Worm (Caenorhabditis elegans): Measurements from ENCODE around the gene sre-39.

sre-39 gene

DNA sequence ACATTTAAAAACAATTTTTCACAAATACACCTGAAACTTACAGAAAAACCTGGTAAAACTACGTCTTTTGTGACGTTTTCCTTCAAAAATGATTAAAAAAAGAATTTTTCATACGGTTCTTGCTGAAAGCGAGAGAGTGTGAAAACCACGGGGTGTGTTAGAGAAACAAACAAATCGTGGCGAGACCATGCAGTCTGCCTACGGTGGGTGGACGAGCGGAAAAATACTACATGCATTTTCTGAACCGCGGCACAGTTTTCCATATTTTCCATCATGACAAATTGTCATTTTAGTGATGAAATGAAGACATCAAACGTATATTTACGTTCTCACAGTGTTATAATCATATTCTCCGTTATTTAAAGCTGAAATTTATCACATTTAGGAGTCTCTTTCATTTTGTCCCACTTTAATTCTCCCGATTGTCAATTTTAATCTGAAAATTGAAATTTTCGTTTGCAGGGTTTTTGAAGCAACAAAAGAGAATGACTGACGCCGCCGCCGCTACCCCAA lies 19.4 kb downstream of the sre-39 start, which contains the start of the genes F10G7.9 and tsn-1:
Gene F10G7.9, minus strand, starts transcription at position 127 of the 513 bp plus-strand sequence.
Gene tsn-1, plus strand, starts transcription at position 463 of the 513 bp plus-strand sequence.
- TF ChIP-seq pha-4 (tag; optimal IDR thresholded peaks at IDR 0.05) (peak; percentile 57), lsy-2 (tag; optimal IDR thresholded peaks at IDR 0.05) (peak; percentile 95), mep-1 (tag; optimal IDR thresholded peaks at IDR 0.05) (peak; percentile 8), lin-13 (tag; optimal IDR thresholded peaks at IDR 0.05) (peak; percentile 20), tbx-8 (GFP tag; optimal IDR thresholded peaks at IDR 0.05) (no peak), nhr-12 (tag; optimal IDR thresholded peaks at IDR 0.05) (no peak), flh-1 (GFP tag; optimal IDR thresholded peaks at IDR 0.05) (no peak)

DNA sequence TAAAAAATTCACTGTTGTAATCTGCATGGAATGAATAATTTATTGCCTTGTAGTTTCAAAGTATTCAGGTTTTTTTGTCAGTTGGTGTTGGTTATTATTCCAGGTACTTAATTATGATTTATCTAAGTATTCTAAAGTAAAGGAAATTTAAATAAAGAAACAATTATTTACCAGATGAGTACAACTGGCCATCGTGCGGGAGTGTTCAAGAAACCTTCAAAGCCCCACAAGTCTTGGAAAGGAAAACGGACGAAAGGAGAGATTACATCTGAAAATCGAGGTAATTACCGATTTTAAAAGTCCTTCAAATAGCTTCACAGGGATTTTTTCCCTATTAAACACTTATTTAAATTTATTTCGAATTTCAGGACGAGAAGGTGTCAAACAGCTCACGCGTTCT lies 23.1 kb downstream of the sre-39 start, which contains the start of gene tag-151:
Gene tag-151, plus strand, starts transcription at position 158 of the 400 bp plus-strand sequence.
- TF ChIP-seq lin-13 (tag; optimal IDR thresholded peaks at IDR 0.05) (no peak), ceh-39 (tag; optimal IDR thresholded peaks at IDR 0.05) (no peak), snpc-4 (tag; optimal IDR thresholded peaks at IDR 0.05) (no peak), ces-1 (GFP tag; optimal IDR thresholded peaks at IDR 0.05) (no peak), unc-62 (GFP tag; optimal IDR thresholded peaks at IDR 0.05) (no peak), lsy-2 (tag; optimal IDR thresholded peaks at IDR 0.05) (no peak), sptf-1 (tag; optimal IDR thresholded peaks at IDR 0.05) (no peak), ceh-43 (GFP tag; optimal IDR thresholded peaks at IDR 0.05) (no peak), bed-3 (GFP tag; optimal IDR thresholded peaks at IDR 0.05) (no peak), flh-1 (GFP tag; optimal IDR thresholded peaks at IDR 0.05) (no peak), cnd-1 (tag; optimal IDR thresholded peaks at IDR 0.05) (no peak), nhr-2 (tag; optimal IDR thresholded peaks at IDR 0.05) (no peak), ham-2 (GFP tag; optimal IDR thresholded peaks at IDR 0.05) (no peak), mls-2 (tag; optimal IDR thresholded peaks at IDR 0.05) (no peak)

DNA sequence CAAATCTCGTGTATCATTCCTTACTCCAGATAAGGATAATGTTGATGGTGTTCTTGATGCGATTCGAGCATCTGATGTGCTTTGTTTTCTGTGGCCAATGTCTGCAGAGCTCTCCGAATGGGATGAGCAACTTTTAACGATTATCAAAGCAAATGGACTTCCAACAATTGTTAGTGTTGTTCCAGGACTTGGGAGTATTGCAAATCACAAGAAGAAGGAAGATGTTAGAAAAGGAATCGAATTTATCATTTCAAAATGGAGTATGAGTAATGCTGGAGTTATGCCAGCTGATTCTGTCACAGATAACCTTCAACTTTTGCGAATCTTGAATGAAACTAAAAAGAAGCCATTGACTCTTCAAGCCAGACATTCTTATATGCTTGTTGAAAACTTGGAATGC lies 23.8 kb downstream of the sre-39 start:
- no peak for TF ChIP-seq nhr-28 (tag; optimal IDR thresholded peaks at IDR 0.05)
- TF ChIP-seq ceh-83 (GFP tag; optimal IDR thresholded peaks at IDR 0.05), result no peak
- TF ChIP-seq snpc-4 (tag; optimal IDR thresholded peaks at IDR 0.05), result no peak
- no peak for TF ChIP-seq zip-8 (tag; optimal IDR thresholded peaks at IDR 0.05)
- no peak for TF ChIP-seq unc-39 (tag; optimal IDR thresholded peaks at IDR 0.05)
- TF ChIP-seq ham-2 (GFP tag; optimal IDR thresholded peaks at IDR 0.05), result no peak
- no peak for TF ChIP-seq lin-32 (GFP tag; optimal IDR thresholded peaks at IDR 0.05)
- no peak for TF ChIP-seq unc-62 (GFP tag; optimal IDR thresholded peaks at IDR 0.05)
- no peak for TF ChIP-seq bed-3 (GFP tag; optimal IDR thresholded peaks at IDR 0.05)
- no peak for TF ChIP-seq nhr-12 (tag; optimal IDR thresholded peaks at IDR 0.05)
- no peak for TF ChIP-seq sem-2 (GFP tag; optimal IDR thresholded peaks at IDR 0.05)
- TF ChIP-seq lsy-2 (tag; optimal IDR thresholded peaks at IDR 0.05), result no peak
- no peak for TF ChIP-seq ceh-39 (tag; optimal IDR thresholded peaks at IDR 0.05)
- no peak for TF ChIP-seq ceh-43 (GFP tag; optimal IDR thresholded peaks at IDR 0.05)

DNA sequence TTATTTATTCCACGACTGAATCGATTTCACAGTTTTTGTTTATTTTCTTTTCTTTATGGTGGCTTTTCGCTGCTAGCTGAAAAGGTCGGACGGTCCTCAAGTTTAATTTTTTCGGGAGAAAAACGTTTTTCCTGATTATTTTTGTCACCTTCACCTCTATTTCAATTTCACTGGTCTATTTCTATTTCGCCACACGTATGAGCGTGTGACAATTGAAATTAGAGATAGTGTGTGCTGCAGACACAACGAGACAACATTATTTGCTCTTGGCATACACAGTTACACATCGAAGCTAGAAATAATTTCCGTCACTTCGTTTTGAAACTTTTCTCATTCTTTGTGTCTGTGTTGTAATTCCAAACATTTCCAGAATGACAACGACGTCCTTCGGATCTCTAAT lies 28.6 kb downstream of the sre-39 start, which contains the start of gene F41C3.8:
Gene F41C3.8, plus strand, starts transcription at position 371 of the 400 bp plus-strand sequence.
- TF ChIP-seq elt-3 (tag; optimal IDR thresholded peaks at IDR 0.05) (no peak), unc-62 (GFP tag; optimal IDR thresholded peaks at IDR 0.05) (no peak), mls-2 (tag; optimal IDR thresholded peaks at IDR 0.05) (no peak), nhr-237 (tag; optimal IDR thresholded peaks at IDR 0.05) (no peak), lin-13 (tag; optimal IDR thresholded peaks at IDR 0.05) (no peak), sptf-1 (tag; optimal IDR thresholded peaks at IDR 0.05) (no peak), drap-1 (GFP tag; optimal IDR thresholded peaks at IDR 0.05) (no peak), ztf-11 (tag; optimal IDR thresholded peaks at IDR 0.05) (no peak), snpc-4 (tag; optimal IDR thresholded peaks at IDR 0.05) (no peak), ham-2 (GFP tag; optimal IDR thresholded peaks at IDR 0.05) (no peak), unc-120 (tag; optimal IDR thresholded peaks at IDR 0.05; ENCODE audit: poor library complexity, severe bottlenecking) (no peak)

DNA sequence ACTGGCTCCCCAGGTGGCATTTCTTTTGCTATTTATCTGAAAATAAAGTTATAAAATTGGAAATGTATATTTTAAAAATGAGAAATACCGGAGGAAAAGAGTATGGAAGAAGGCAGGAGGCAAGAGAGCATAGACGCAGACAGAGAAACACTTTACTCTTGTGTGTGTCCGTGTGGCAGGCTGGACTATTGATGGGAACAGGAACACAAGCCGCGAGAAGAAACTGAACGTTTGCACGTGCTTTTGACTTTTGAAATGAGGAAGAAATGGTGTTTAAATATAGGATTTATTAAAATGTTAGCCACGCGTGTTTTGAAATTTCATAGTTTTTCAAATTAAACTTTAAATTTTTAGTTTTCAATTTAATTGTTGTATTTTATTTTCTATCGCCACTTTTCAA lies 39.1 kb downstream of the sre-39 start, which contains the start of gene F10G7.10:
Gene F10G7.10, minus strand, starts transcription at position 145 of the 400 bp plus-strand sequence.
- TF ChIP-seq snpc-4 (tag; optimal IDR thresholded peaks at IDR 0.05) (no peak), hlh-1 (tag; optimal IDR thresholded peaks at IDR 0.05) (peak; percentile 12), ceh-43 (GFP tag; optimal IDR thresholded peaks at IDR 0.05) (no peak), nhr-76 (tag; optimal IDR thresholded peaks at IDR 0.05) (no peak), tbx-8 (GFP tag; optimal IDR thresholded peaks at IDR 0.05) (no peak), ceh-39 (tag; optimal IDR thresholded peaks at IDR 0.05) (no peak)

All from whole organism, mixed stage, embryonic.